Fruit fly (Drosophila melanogaster) Kc167 (cell line): ENCODE measurements around the gene CG34265.

ENCODE experiments used
- Myc ChIP-seq: fragments of >200 bp; optimal IDR thresholded peaks from 2 replicates; lab custom pipeline; 2017; ENCODE audit warnings: missing external identifiers
- Sin3A ChIP-seq: fragments of >200 bp; optimal IDR thresholded peaks from 2 replicates; lab custom pipeline; 2018; ENCODE audit warnings: missing external identifiers
- h ChIP-seq: fragments of >200 bp; optimal IDR thresholded peaks from 3 replicates; lab custom pipeline; 2018; ENCODE audit warnings: missing external identifiers
- insv ChIP-seq: fragments of >200 bp; optimal IDR thresholded peaks from 3 replicates; lab custom pipeline; 2018; ENCODE audit warnings: missing external identifiers
- psq ChIP-seq: fragments of >200 bp; optimal IDR thresholded peaks from 2 replicates; lab custom pipeline; 2017; ENCODE audit warnings: missing external identifiers
- ttk ChIP-seq: sonication (Bioruptor generic); optimal IDR thresholded peaks from 2 replicates; lab custom pipeline; 2017; ENCODE audit warnings: missing external identifiers

The CG34265 gene

dm6 chr3L:3274463-3275177 is 6.4 kb downstream of the CG34265 start:
- TF ChIP-seq insv (lab: Kevin White, UChicago) (no peak), Sin3A (lab: Kevin White, UChicago) (no peak), Myc (lab: Kevin White, UChicago) (no peak), psq (lab: Kevin White, UChicago) (no peak), ttk (lab: Kevin White, UChicago) (no peak), h (no peak)

dm6 chr3L:3276930-3277329 is 8.7 kb downstream of the CG34265 start:
- TF ChIP-seq insv (lab: Kevin White, UChicago) (no peak), h (no peak), psq (lab: Kevin White, UChicago) (no peak), ttk (lab: Kevin White, UChicago) (no peak), Sin3A (lab: Kevin White, UChicago) (no peak), Myc (lab: Kevin White, UChicago) (no peak)

dm6 chr3L:3279930-3280329 is 11.7 kb downstream of the CG34265 start, which contains the start of gene CG12017:
TSS of gene CG12017 (plus strand) at chr3L:3280239.
- TF ChIP-seq ttk (lab: Kevin White, UChicago) (no peak), psq (lab: Kevin White, UChicago) (no peak), Sin3A (lab: Kevin White, UChicago) (no peak), Myc (lab: Kevin White, UChicago) (no peak), insv (lab: Kevin White, UChicago) (no peak), h (no peak)

dm6 chr3L:3283264-3283663 is 15.0 kb downstream of the CG34265 start:
- no peak for TF ChIP-seq Sin3A (lab: Kevin White, UChicago)
- no peak for TF ChIP-seq Myc (lab: Kevin White, UChicago)
- no peak for TF ChIP-seq psq (lab: Kevin White, UChicago)
- TF ChIP-seq h = no peak
- no peak for TF ChIP-seq ttk (lab: Kevin White, UChicago)
- no peak for TF ChIP-seq insv (lab: Kevin White, UChicago)

dm6 chr3L:3284900-3285299 is 16.6 kb downstream of the CG34265 start:
- TF ChIP-seq Myc (lab: Kevin White, UChicago) (no peak), ttk (lab: Kevin White, UChicago) (no peak), h (no peak), insv (lab: Kevin White, UChicago) (no peak), psq (lab: Kevin White, UChicago) (no peak), Sin3A (lab: Kevin White, UChicago) (no peak)

dm6 chr3L:3288414-3288813 is 20.2 kb downstream of the CG34265 start:
- TF ChIP-seq Myc (lab: Kevin White, UChicago) = no peak
- no peak for TF ChIP-seq ttk (lab: Kevin White, UChicago)
- TF ChIP-seq insv (lab: Kevin White, UChicago) = no peak
- TF ChIP-seq psq (lab: Kevin White, UChicago) = no peak
- TF ChIP-seq Sin3A (lab: Kevin White, UChicago) = no peak
- TF ChIP-seq h = no peak

- no peak for TF ChIP-seq Myc (lab: Kevin White, UChicago)
- TF ChIP-seq ttk (lab: Kevin White, UChicago) = no peak
- no peak for TF ChIP-seq h
- TF ChIP-seq Sin3A (lab: Kevin White, UChicago) = no peak
- no peak for TF ChIP-seq insv (lab: Kevin White, UChicago)
- TF ChIP-seq psq (lab: Kevin White, UChicago) = no peak
These were observed 22.9 kb downstream of the CG34265 start, which contains the start of gene CG12009 for dm6 chr3L:3291159-3291558. TSS of gene CG12009 (plus strand) at chr3L:3291459.

- TF ChIP-seq Myc (lab: Kevin White, UChicago) (no peak), psq (lab: Kevin White, UChicago) (no peak), ttk (lab: Kevin White, UChicago) (no peak), h (no peak), Sin3A (lab: Kevin White, UChicago) (no peak)
These were observed 32.1 kb downstream of the CG34265 start for dm6 chr3L:3300345-3300744.

dm6 chr3L:3301171-3301738 is 33.0 kb downstream of the CG34265 start:
- TF ChIP-seq Sin3A (lab: Kevin White, UChicago) (no peak), psq (lab: Kevin White, UChicago) (no peak), Myc (lab: Kevin White, UChicago) (no peak), ttk (lab: Kevin White, UChicago) (no peak), h (no peak), insv (lab: Kevin White, UChicago) (no peak)

dm6 chr3L:3303087-3303526 is 34.8 kb downstream of the CG34265 start, which contains the start of gene CG14968:
TSS of gene CG14968 (minus strand) at chr3L:3303112.
- no peak for TF ChIP-seq psq (lab: Kevin White, UChicago)
- TF ChIP-seq ttk (lab: Kevin White, UChicago) = no peak
- TF ChIP-seq Sin3A (lab: Kevin White, UChicago) = no peak
- no peak for TF ChIP-seq Myc (lab: Kevin White, UChicago)
- no peak for TF ChIP-seq insv (lab: Kevin White, UChicago)
- TF ChIP-seq h = no peak

- TF ChIP-seq psq (lab: Kevin White, UChicago) = no peak
- TF ChIP-seq Sin3A (lab: Kevin White, UChicago) = no peak
- no peak for TF ChIP-seq ttk (lab: Kevin White, UChicago)
- no peak for TF ChIP-seq h
- no peak for TF ChIP-seq insv (lab: Kevin White, UChicago)
- no peak for TF ChIP-seq Myc (lab: Kevin White, UChicago)
These were observed 35.5 kb downstream of the CG34265 start, which contains the start of gene ZnT63C for dm6 chr3L:3303534-3304459. TSS of gene ZnT63C (plus strand) at chr3L:3303708.
